Worm (Caenorhabditis elegans) whole organism, midembryonic: ENCODE data around the gene hlh-19.

Experiments used
- T22C8.4 ChIP-seq: fragments of 200-800 bp; sonication (Bioruptor generic); IDR thresholded peaks from 2 replicates; pipeline ENCODE4 v1.3.6; 2022; ENCODE audit warnings: missing genetic modification characterization, missing compliant biosample characterization
- cog-1 ChIP-seq: sonication (generic microtip); optimal IDR thresholded peaks from 2 replicates; lab custom pipeline; 2016; ENCODE audit warnings: missing genetic modification characterization, missing compliant biosample characterization
- flt-1 ChIP-seq: fragments of 200-800 bp; sonication (Bioruptor generic); IDR thresholded peaks from 2 replicates; pipeline ENCODE4 v1.3.6; 2022; ENCODE audit warnings: missing genetic modification characterization, missing compliant biosample characterization
- klf-2 ChIP-seq: fragments of 200-800 bp; sonication (Bioruptor generic); conservative IDR thresholded peaks from 2 replicates; pipeline ENCODE4 v1.3.6; 2022; ENCODE audit warnings: missing genetic modification reagents, missing genetic modification characterization, missing compliant biosample characterization
- med-1 ChIP-seq: sonication (generic microtip); optimal IDR thresholded peaks from 2 replicates; lab custom pipeline; 2017; ENCODE audit warnings: missing genetic modification characterization, mild to moderate bottlenecking, missing compliant biosample characterization, antibody characterized with exemption, missing genetic modification reagents; ENCODE audit not compliant: insufficient read depth
- ref-1 ChIP-seq: fragments of 200-800 bp; sonication (Bioruptor generic); conservative IDR thresholded peaks from 2 replicates; pipeline ENCODE4 v1.3.6; 2022; ENCODE audit warnings: missing genetic modification reagents, missing genetic modification characterization, missing compliant biosample characterization
- tab-1 ChIP-seq: fragments of 200-800 bp; sonication (Bioruptor generic); IDR thresholded peaks from 2 replicates; pipeline ENCODE4 v1.3.6; 2022; ENCODE audit warnings: missing genetic modification characterization, missing compliant biosample characterization
- ztf-23 ChIP-seq: fragments of 200-800 bp; sonication (Bioruptor generic); IDR thresholded peaks from 2 replicates; pipeline ENCODE4 v1.3.6; 2022; ENCODE audit warnings: missing genetic modification reagents, missing genetic modification characterization, missing compliant biosample characterization
- ztf-29 ChIP-seq: fragments of 200-800 bp; sonication (Bioruptor generic); IDR thresholded peaks from 2 replicates; pipeline ENCODE4 v1.3.6; 2022; ENCODE audit warnings: missing genetic modification reagents, missing genetic modification characterization, missing compliant biosample characterization

hlh-19 gene

DNA sequence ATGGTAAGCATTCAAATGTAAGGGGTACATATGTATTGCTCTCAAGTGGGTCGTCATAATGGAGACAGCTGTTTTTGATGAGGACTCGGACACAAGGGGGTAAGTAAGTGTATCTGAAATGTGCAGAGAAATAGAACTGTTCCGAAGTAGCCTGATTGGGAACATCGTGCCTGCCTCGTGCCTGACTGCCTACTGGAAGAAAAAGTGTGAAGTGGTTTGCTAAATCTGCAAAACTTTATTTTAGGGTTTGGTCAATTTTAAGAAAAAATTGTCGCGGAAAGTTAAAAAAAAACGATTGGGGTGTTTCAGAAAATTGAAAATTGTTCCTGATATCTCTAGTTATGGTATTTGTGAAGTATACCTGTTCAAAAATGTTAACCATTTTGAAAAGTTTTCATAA, at the start of gene hlh-19:
TSS of gene hlh-19 (minus strand) at position 101 of the 400 bp plus-strand sequence.
- no peak for TF ChIP-seq med-1 (GFP tag; lab: Kevin White, UChicago)
- TF ChIP-seq ztf-29 (GFP tag; lab: Robert Waterston, UW), result no peak
- no peak for TF ChIP-seq T22C8.4
- no peak for TF ChIP-seq tab-1
- no peak for TF ChIP-seq ref-1 (GFP tag; lab: Robert Waterston, UW)
- TF ChIP-seq cog-1 (tag; lab: Kevin White, UChicago), result no peak
- TF ChIP-seq klf-2 (GFP tag; lab: Robert Waterston, UW), result no peak

DNA sequence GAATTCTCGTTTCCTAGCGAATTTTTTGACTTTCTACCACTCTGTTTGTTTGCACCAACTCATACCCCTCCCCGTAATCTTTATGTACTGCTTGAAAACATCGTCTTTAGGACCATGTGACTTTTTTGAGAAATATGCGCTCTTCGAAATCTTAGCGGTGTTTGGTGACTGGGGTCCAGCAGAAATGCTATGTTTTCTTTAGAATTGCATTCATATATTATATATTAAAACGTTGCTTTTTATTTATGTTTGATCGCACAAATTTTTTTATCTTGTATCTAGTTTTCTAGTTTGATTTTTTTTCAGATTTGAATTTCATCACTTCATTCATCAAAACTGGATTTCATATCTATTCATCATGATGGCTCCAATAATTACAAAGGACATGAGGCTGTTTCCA, 44.8 kb upstream of the hlh-19 start, which contains the start of gene F13C5.1:
TSS of gene F13C5.1 (plus strand) at position 301 of the 400 bp plus-strand sequence.
- no peak for TF ChIP-seq ztf-29 (GFP tag; lab: Robert Waterston, UW)

DNA sequence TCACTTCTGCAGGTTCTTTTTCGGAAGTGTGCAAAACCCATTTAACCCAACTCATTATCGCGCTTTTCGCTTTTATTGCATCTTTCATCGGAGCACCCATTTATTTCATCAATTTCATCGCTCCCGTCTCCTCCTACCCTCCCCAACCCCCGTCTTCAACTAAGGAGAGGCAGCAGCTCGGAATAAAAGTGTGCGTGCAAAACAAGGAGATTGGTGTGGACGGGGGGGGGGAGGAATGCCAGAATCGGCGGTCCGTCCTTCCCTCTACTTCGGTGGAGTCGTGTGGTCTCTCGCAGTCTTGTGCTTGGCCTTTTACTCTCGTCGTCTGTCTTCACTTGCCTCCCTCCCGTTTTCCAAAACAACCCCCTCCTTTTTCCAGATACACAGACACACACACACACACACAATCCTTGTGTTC, 44.3 kb upstream of the hlh-19 start:
- no peak for TF ChIP-seq ztf-29 (GFP tag; lab: Robert Waterston, UW)
- TF ChIP-seq tab-1, result 0 out of 2 replicates have a peak, but pooled peaks have one; percentile 69
- peak; percentile 58; the same call in 1 of the 2 replicates for TF ChIP-seq ztf-23 (GFP tag; lab: Robert Waterston, UW)
- TF ChIP-seq T22C8.4, result no peak
- peak; percentile 73 for TF ChIP-seq flt-1 (GFP tag; lab: Robert Waterston, UW)

DNA sequence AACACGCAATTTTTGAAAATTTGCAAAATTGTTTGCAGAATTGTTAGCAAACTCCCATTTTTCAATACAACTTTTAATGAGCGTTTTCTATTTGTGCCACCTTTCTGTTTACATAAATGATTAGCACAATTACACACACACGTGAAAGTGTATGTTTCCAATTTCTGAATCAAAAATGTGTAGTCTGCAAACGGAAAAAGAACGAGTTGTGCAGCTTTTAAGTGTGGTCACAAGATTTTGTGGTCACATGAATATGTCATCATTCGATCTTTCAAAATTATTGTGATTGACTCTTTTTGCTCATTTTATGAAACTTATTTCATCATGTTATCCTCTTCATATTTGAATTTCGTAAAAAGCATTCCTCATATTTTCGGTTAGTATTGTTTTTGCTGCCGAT, 43.6 kb upstream of the hlh-19 start:
- TF ChIP-seq ztf-29 (GFP tag; lab: Robert Waterston, UW) (no peak), med-1 (GFP tag; lab: Kevin White, UChicago) (no peak), T22C8.4 (no peak), ztf-23 (GFP tag; lab: Robert Waterston, UW) (no peak)

DNA sequence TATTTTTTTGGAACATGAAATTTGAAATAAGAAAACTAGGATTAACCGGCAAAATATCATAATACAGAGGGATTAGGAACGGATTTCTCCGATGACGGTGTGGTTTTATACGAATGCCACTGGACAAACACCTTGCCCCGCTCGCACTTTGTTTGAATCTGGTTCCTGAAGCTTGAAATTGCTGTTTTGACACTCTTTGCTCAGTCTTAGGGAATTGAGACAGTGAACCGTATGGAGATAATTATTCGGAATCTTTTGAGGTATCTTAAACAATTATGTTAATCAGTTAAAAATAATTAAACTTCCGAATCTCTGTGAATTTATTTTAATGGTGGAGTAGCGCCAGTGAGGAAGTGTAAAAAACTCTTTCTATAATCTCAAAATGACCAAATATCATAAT, 42.4 kb upstream of the hlh-19 start, which contains the start of gene F13C5.3:
TSS of gene F13C5.3 (minus strand) at position 101 of the 400 bp plus-strand sequence.
- TF ChIP-seq ztf-23 (GFP tag; lab: Robert Waterston, UW) (no peak), ztf-29 (GFP tag; lab: Robert Waterston, UW) (no peak), tab-1 (no peak), cog-1 (tag; lab: Kevin White, UChicago) (no peak), T22C8.4 (no peak), ref-1 (GFP tag; lab: Robert Waterston, UW) (no peak), klf-2 (GFP tag; lab: Robert Waterston, UW) (no peak), flt-1 (GFP tag; lab: Robert Waterston, UW) (no peak), med-1 (GFP tag; lab: Kevin White, UChicago) (no peak)

DNA sequence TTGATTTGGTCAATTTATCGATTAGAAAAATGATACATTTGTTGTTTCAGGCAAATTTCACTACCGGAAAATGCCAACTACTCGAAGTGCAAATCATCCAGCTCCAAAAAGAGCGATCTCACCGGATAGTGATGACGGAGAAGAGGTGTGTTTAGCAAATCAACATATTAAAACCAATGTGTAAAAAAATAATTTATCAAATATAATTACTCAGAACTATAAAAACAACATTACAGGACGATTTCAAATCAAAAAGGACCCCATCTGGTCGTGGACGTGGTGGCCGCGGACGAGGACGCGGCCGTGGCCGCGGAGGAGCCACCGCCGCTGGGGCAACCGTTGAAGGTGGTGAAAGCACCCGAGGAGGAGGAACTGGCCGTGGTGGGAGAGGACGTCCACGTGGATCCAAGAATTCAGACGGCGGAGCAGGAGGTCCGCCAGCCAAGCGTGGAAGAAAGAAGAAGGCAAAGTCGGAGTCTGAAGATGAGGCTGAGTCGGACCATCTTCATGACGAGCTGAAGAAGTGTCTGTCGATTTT, 36.9 kb upstream of the hlh-19 start, which contains the start of gene F13C5.2:
TSS of gene F13C5.2 (plus strand) at position 51 of the 538 bp plus-strand sequence.
- TF ChIP-seq T22C8.4 (no peak), tab-1 (peak; percentile 63; the same call in 1 of the 2 replicates)

DNA sequence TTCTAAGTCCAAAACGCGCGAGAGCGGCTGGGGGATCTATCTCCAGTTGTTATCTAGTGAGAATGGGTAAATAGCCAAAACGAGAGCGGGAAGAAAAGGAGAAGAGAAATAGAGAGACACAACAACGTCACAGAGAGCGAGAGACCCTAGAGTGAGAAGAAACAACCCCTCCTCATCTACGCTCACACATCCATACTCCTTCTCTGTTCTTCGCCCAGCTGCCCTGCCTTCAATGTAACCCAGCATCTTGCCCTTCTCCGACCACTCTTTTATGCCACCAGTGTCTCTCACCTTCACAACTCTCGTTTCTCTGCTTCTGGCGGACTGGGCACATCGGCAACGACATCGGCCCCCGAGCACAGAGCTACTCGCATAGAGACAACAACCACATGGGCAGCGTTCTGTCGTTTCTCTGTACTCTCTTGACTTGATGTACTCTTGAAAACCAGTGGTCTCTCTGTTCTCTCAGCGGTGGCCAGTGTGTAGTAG, 36.2 kb upstream of the hlh-19 start:
- TF ChIP-seq ztf-23 (GFP tag; lab: Robert Waterston, UW) (peak; percentile 26; the same call in 1 of the 2 replicates), cog-1 (tag; lab: Kevin White, UChicago) (peak; percentile 89), ztf-29 (GFP tag; lab: Robert Waterston, UW) (no peak), klf-2 (GFP tag; lab: Robert Waterston, UW) (no peak), ref-1 (GFP tag; lab: Robert Waterston, UW) (no peak), flt-1 (GFP tag; lab: Robert Waterston, UW) (peak; percentile 73), T22C8.4 (no peak; the same call in 1 of the 2 replicates), tab-1 (no peak), med-1 (GFP tag; lab: Kevin White, UChicago) (no peak)

DNA sequence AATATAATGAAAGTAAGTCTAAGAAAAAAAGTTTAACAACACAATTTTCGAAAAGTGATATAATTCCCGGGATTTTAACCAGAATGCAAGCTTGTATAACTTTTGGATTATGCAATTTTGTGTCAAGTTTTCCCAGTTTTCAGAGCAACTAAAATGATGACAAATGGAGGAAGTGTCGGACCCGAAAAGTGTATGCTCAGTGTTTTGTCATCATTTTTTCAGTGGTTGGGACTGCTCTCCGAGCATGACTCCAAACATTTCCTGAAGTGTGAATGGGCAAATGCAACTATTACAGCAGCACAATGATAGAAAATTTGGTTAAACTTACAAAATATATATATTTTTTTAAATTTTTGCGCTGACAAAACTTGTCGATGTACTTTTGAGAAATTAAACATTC, 34.0 kb upstream of the hlh-19 start:
- TF ChIP-seq T22C8.4, result no peak

DNA sequence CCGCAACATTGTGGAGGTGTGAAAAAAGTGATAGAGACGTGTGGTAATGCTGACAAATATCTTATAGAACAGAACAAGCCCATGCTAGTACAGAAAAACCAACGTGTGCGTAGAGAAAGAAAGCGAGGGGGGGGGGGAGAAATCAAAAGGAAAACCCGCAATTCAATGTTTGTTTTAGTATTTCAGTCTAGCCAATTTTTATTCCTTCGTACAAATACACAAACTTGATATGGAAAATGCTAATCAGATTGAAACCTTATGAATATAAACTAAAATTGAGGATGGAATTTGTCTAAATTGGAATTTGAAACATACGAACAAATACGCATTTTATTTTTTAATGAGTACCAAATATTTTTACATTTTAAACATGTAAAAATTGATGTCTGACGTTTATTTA, 30.7 kb upstream of the hlh-19 start, which contains the start of gene mrp-1:
TSS of gene mrp-1 (minus strand) at position 101 of the 400 bp plus-strand sequence.
- TF ChIP-seq flt-1 (GFP tag; lab: Robert Waterston, UW), result no peak
- TF ChIP-seq T22C8.4, result no peak
- no peak for TF ChIP-seq klf-2 (GFP tag; lab: Robert Waterston, UW)
- TF ChIP-seq tab-1, result no peak
- no peak for TF ChIP-seq cog-1 (tag; lab: Kevin White, UChicago)
- TF ChIP-seq med-1 (GFP tag; lab: Kevin White, UChicago), result no peak
- TF ChIP-seq ref-1 (GFP tag; lab: Robert Waterston, UW), result no peak
- no peak for TF ChIP-seq ztf-23 (GFP tag; lab: Robert Waterston, UW)
- TF ChIP-seq ztf-29 (GFP tag; lab: Robert Waterston, UW), result no peak

DNA sequence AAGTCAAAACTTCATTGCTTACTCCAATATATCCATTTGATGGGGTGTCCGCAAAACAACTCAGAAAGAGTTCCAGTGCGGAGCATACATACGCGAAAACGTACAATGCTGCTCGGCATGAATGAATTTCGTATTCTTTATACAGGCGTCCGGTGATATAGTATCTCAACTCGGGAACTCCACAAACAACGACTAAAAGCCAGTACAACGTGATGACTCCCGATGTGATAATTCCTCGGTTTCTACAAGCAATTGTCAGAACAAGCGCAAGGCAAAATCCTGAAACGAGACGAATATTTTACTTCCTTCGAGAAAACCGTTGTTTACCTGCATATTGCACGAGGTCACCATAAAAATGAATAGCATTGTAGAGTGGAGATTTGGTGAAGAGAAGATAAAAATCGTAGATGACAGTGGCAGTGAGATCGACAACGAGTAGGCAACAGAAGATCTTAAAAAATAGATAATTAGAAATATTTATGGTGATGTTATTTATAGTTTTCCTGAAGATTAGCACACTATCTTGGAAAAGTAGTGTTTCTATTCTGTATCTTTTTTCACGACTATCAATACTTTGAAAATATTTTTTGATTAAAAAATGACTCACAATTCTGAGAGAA, 28.6 kb upstream of the hlh-19 start:
- TF ChIP-seq klf-2 (GFP tag; lab: Robert Waterston, UW), result no peak
- TF ChIP-seq flt-1 (GFP tag; lab: Robert Waterston, UW), result no peak
- TF ChIP-seq ref-1 (GFP tag; lab: Robert Waterston, UW), result no peak
- no peak for TF ChIP-seq med-1 (GFP tag; lab: Kevin White, UChicago)
- no peak for TF ChIP-seq cog-1 (tag; lab: Kevin White, UChicago)
- TF ChIP-seq ztf-29 (GFP tag; lab: Robert Waterston, UW), result no peak
- no peak for TF ChIP-seq ztf-23 (GFP tag; lab: Robert Waterston, UW)
- TF ChIP-seq tab-1, result no peak
- TF ChIP-seq T22C8.4, result no peak
